Worm (Caenorhabditis elegans) whole organism, young adult: ENCODE data around the gene srr-1.

ENCODE experiments used
- F52B5.7 ChIP-seq: sonication (generic microtip); optimal IDR thresholded peaks from 2 replicates; lab custom pipeline; 2016; ENCODE audit warnings: mild to moderate bottlenecking, missing genetic modification characterization, missing compliant biosample characterization
- egrh-3 ChIP-seq: fragments of 200-800 bp; sonication (Bioruptor generic); IDR thresholded peaks from 2 replicates; pipeline ENCODE4 v1.3.6; 2022; ENCODE audit warnings: missing genetic modification reagents, missing genetic modification characterization, missing compliant biosample characterization
- hmg-1.2 ChIP-seq: fragments of 200-800 bp; sonication (Bioruptor generic); IDR thresholded peaks from 2 replicates; pipeline ENCODE4 v1.3.6; 2022; ENCODE audit warnings: missing genetic modification reagents, missing genetic modification characterization, missing compliant biosample characterization
- lin-26 ChIP-seq: fragments of 200-800 bp; sonication (Bioruptor generic); IDR thresholded peaks from 2 replicates; pipeline ENCODE4 v1.3.6; 2022; ENCODE audit warnings: missing genetic modification reagents, missing genetic modification characterization, missing compliant biosample characterization
- snpc-4 ChIP-seq, 5 experiments: fragments of 150-350 bp in 1 of 5; sonication (generic microtip) in 4 of 5; optimal IDR thresholded peaks; 2 replicates each; lab custom pipeline; 2014 to 2018; ENCODE audit warnings: missing genetic modification characterization in 5 of 5, missing biosample characterization in 3 of 5, antibody characterized with exemption in 2 of 5, mild to moderate bottlenecking in 2 of 5, missing compliant biosample characterization in 2 of 5, missing genotype in 2 of 5, moderate library complexity in 2 of 5, missing genetic modification reagents in 1 of 5
- tbx-9 ChIP-seq: sonication (generic microtip); optimal IDR thresholded peaks from 2 replicates; lab custom pipeline; 2016; ENCODE audit warnings: borderline replicate concordance, missing genetic modification characterization, inconsistent platforms, missing compliant biosample characterization
- xnd-1 ChIP-seq: sonication (generic microtip); optimal IDR thresholded peaks from 2 replicates; lab custom pipeline; 2016; ENCODE audit warnings: missing genotype, missing genetic modification reagents, missing genetic modification characterization, missing compliant biosample characterization

- TF ChIP-seq hmg-1.2, result no peak
- no peak for TF ChIP-seq lin-26 (GFP tag; lab: Robert Waterston, UW)
- no peak for TF ChIP-seq tbx-9 (tag; lab: Kevin White, UChicago)
- no peak for TF ChIP-seq F52B5.7 (tag; lab: Kevin White, UChicago)
- TF ChIP-seq xnd-1 (tag; lab: Kevin White, UChicago), result no peak
- no peak for TF ChIP-seq egrh-3
- TF ChIP-seq snpc-4 (GFP tag; optimal IDR thresholded peaks at IDR 0.05; lab: Kevin White, UChicago), result no peak
- no peak for TF ChIP-seq snpc-4 (tag; optimal IDR thresholded peaks at IDR 0.05; lab: Kevin White, UChicago)
These were observed 34.8 kb downstream of the srr-1 start, which contains the start of gene fmi-1 for ce11 chrV:13018761-13019160.
